Fruit fly (Drosophila melanogaster) whole organism, adult: ENCODE results near the gene CG15772.
A peak's percentile ranks its signal among the peaks of the same experiment; 100 is the strongest.

Experiments used
- CG11617 ChIP-seq: fragments of 200-800 bp; sonication (Bioruptor generic); optimal IDR thresholded peaks from 2 replicates; lab custom pipeline; 2017; ENCODE audit warnings: mild to moderate bottlenecking, missing biosample characterization, missing genetic modification reagents, missing genetic modification characterization
- CG12768 ChIP-seq: fragments of 200-800 bp; sonication (Bioruptor generic); optimal IDR thresholded peaks from 2 replicates; lab custom pipeline; 2017; ENCODE audit warnings: missing biosample characterization, missing genetic modification characterization, mild to moderate bottlenecking, moderate library complexity, missing genetic modification reagents
- CG14711 ChIP-seq: fragments of 200-800 bp; sonication (Bioruptor generic); optimal IDR thresholded peaks from 2 replicates; lab custom pipeline; 2018; ENCODE audit warnings: missing biosample characterization, mild to moderate bottlenecking, missing genetic modification characterization, moderate library complexity
- CG1620 ChIP-seq: fragments of 200-800 bp; sonication (Bioruptor generic); optimal IDR thresholded peaks from 2 replicates; lab custom pipeline; 2016; ENCODE audit warnings: missing biosample characterization, missing genetic modification characterization
- CG33017 ChIP-seq: fragments of 200-800 bp; sonication (Bioruptor generic); optimal IDR thresholded peaks from 2 replicates; lab custom pipeline; 2018; ENCODE audit warnings: missing biosample characterization, mild to moderate bottlenecking, missing genetic modification characterization, moderate library complexity
- CG5204 ChIP-seq: fragments of 200-800 bp; sonication (Bioruptor generic); optimal IDR thresholded peaks from 2 replicates; lab custom pipeline; 2016; ENCODE audit warnings: missing biosample characterization, missing genetic modification characterization
- CG7045 ChIP-seq: fragments of 200-800 bp; sonication (Bioruptor generic); optimal IDR thresholded peaks from 2 replicates; lab custom pipeline; 2017; ENCODE audit warnings: missing biosample characterization, mild to moderate bottlenecking, missing genetic modification characterization
- CG7101 ChIP-seq: fragments of 200-800 bp; sonication (Bioruptor generic); optimal IDR thresholded peaks from 2 replicates; lab custom pipeline; 2018; ENCODE audit warnings: missing biosample characterization, mild to moderate bottlenecking, missing genetic modification characterization, moderate library complexity
- Clk ChIP-seq: fragments of 200-800 bp; sonication (Bioruptor generic); optimal IDR thresholded peaks from 2 replicates; lab custom pipeline; 2017; ENCODE audit warnings: missing biosample characterization, missing genetic modification characterization
- Crg-1 ChIP-seq: fragments of 200-800 bp; sonication (Bioruptor generic); optimal IDR thresholded peaks from 2 replicates; lab custom pipeline; 2016; ENCODE audit warnings: missing biosample characterization, missing genetic modification characterization
- Hr96 ChIP-seq: fragments of 200-800 bp; sonication (Bioruptor generic); optimal IDR thresholded peaks from 2 replicates; lab custom pipeline; 2016; ENCODE audit warnings: missing biosample characterization, missing genetic modification characterization
- Mnt ChIP-seq: fragments of 200-800 bp; sonication (Bioruptor generic); optimal IDR thresholded peaks from 2 replicates; lab custom pipeline; 2016; ENCODE audit warnings: missing biosample characterization, mild to moderate bottlenecking, missing genetic modification characterization
- bab1 ChIP-seq: fragments of 200-800 bp; sonication (Bioruptor generic); optimal IDR thresholded peaks from 3 replicates; lab custom pipeline; 2019; ENCODE audit warnings: missing biosample characterization, mild to moderate bottlenecking, missing genetic modification characterization, moderate library complexity
- cic ChIP-seq: fragments of 200-800 bp; sonication (Bioruptor generic); optimal IDR thresholded peaks from 2 replicates; lab custom pipeline; 2017; ENCODE audit warnings: missing biosample characterization, mild to moderate bottlenecking, missing genetic modification characterization, moderate library complexity
- cnc ChIP-seq, 2 experiments: fragments of >200 bp; optimal IDR thresholded peaks; 2 replicates each; lab custom pipeline; 2017
- kay ChIP-seq: fragments of 200-800 bp; sonication (Bioruptor generic); peaks from one replicate; lab custom pipeline; 2016; ENCODE audit warnings: missing biosample characterization, missing genetic modification characterization, borderline replicate concordance
- ovo ChIP-seq: fragments of 200-800 bp; sonication (Bioruptor generic); optimal IDR thresholded peaks from 2 replicates; lab custom pipeline; 2016; ENCODE audit warnings: missing biosample characterization, missing genetic modification characterization
- pad ChIP-seq: fragments of 200-800 bp; sonication (Bioruptor generic); optimal IDR thresholded peaks from 3 replicates; lab custom pipeline; 2017; ENCODE audit warnings: missing biosample characterization, missing genetic modification characterization, mild to moderate bottlenecking, moderate library complexity, missing genetic modification reagents
- tj ChIP-seq: fragments of 200-800 bp; sonication (Bioruptor generic); optimal IDR thresholded peaks from 3 replicates; lab custom pipeline; 2017; ENCODE audit warnings: missing biosample characterization, mild to moderate bottlenecking, missing genetic modification characterization, moderate library complexity
- toe ChIP-seq: fragments of 200-800 bp; sonication (Bioruptor generic); optimal IDR thresholded peaks from 2 replicates; lab custom pipeline; 2016; ENCODE audit warnings: missing biosample characterization, missing genetic modification characterization

Gene CG15772

dm6 chrX:5715455-5716227, 36.4 kb upstream of the CG15772 start:
- peak; percentile 23 for TF ChIP-seq ovo (GFP tag; lab: Kevin White, UChicago)
- no peak for TF ChIP-seq Hr96 (GFP tag; lab: Kevin White, UChicago)
- no peak for TF ChIP-seq tj (GFP tag; lab: Kevin White, UChicago)
- TF ChIP-seq Clk (GFP tag; lab: Kevin White, UChicago): no peak
- no peak for TF ChIP-seq bab1 (GFP tag; lab: Kevin White, UChicago)
- no peak for TF ChIP-seq Mnt (GFP tag; lab: Kevin White, UChicago)
- no peak for TF ChIP-seq cic
- peak; percentile 23 for TF ChIP-seq CG33017 (tag; lab: Kevin White, UChicago)
- no peak for TF ChIP-seq CG12768 (GFP tag; lab: Kevin White, UChicago)
- TF ChIP-seq pad (GFP tag; lab: Kevin White, UChicago): no peak
- TF ChIP-seq CG11617 (GFP tag; lab: Kevin White, UChicago): peak; percentile 47
- peak; percentile 12 for TF ChIP-seq CG7101
- TF ChIP-seq kay (GFP tag; lab: Kevin White, UChicago): no peak

- TF ChIP-seq CG7101: peak; percentile 3
- TF ChIP-seq CG14711: peak; percentile 2
- no peak for TF ChIP-seq ovo (GFP tag; lab: Kevin White, UChicago)
Measured at dm6 chrX:5717741-5718475, 34.1 kb upstream of the CG15772 start, which contains the start of gene CG33080. CG33080 (minus strand) TSS chrX:5717778.

- TF ChIP-seq Hr96 (GFP tag; lab: Kevin White, UChicago): peak; percentile 45
- TF ChIP-seq bab1 (GFP tag; lab: Kevin White, UChicago): peak; percentile 25
- peak; percentile 59 for TF ChIP-seq CG5204
- TF ChIP-seq CG12768 (GFP tag; lab: Kevin White, UChicago): peak; percentile 91
- TF ChIP-seq CG11617 (GFP tag; lab: Kevin White, UChicago): peak; percentile 87
- TF ChIP-seq cic: peak; percentile 10
- peak; percentile 70 for TF ChIP-seq Clk (GFP tag; lab: Kevin White, UChicago)
- peak; percentile 68 for TF ChIP-seq ovo (GFP tag; lab: Kevin White, UChicago)
- peak; percentile 77 for TF ChIP-seq pad (GFP tag; lab: Kevin White, UChicago)
- TF ChIP-seq CG7101: peak; percentile 95
- TF ChIP-seq CG33017 (tag; lab: Kevin White, UChicago): peak; percentile 90
- TF ChIP-seq CG1620 (GFP tag; lab: Kevin White, UChicago): peak; percentile 8
- TF ChIP-seq cnc (optimal IDR thresholded peaks at IDR 0.05; lab: Kevin White, UChicago): no peak
- peak; percentile 52 for TF ChIP-seq toe (GFP tag; lab: Kevin White, UChicago)
- TF ChIP-seq Mnt (GFP tag; lab: Kevin White, UChicago): peak; percentile 69
- TF ChIP-seq CG14711: peak; percentile 89
- peak; percentile 84 for TF ChIP-seq CG7045
- TF ChIP-seq Crg-1 (GFP tag; lab: Kevin White, UChicago): peak; percentile 41
- TF ChIP-seq kay (GFP tag; lab: Kevin White, UChicago): peak; percentile 64
- TF ChIP-seq tj (GFP tag; lab: Kevin White, UChicago): peak; percentile 62
Measured at dm6 chrX:5718476-5719012, 33.5 kb upstream of the CG15772 start.

- no peak for TF ChIP-seq pad (GFP tag; lab: Kevin White, UChicago)
- TF ChIP-seq Crg-1 (GFP tag; lab: Kevin White, UChicago): no peak
- no peak for TF ChIP-seq CG5204
- no peak for TF ChIP-seq Clk (GFP tag; lab: Kevin White, UChicago)
- no peak for TF ChIP-seq cic
- TF ChIP-seq cnc (optimal IDR thresholded peaks at IDR 0.05; lab: Kevin White, UChicago): no peak
- TF ChIP-seq CG33017 (tag; lab: Kevin White, UChicago): no peak
- TF ChIP-seq toe (GFP tag; lab: Kevin White, UChicago): no peak
- no peak for TF ChIP-seq Mnt (GFP tag; lab: Kevin White, UChicago)
Measured at dm6 chrX:5723577-5723976, 28.5 kb upstream of the CG15772 start.

- TF ChIP-seq Crg-1 (GFP tag; lab: Kevin White, UChicago): no peak
- TF ChIP-seq toe (GFP tag; lab: Kevin White, UChicago): no peak
- TF ChIP-seq CG33017 (tag; lab: Kevin White, UChicago): no peak
- TF ChIP-seq CG7101: no peak
- no peak for TF ChIP-seq Clk (GFP tag; lab: Kevin White, UChicago)
- no peak for TF ChIP-seq CG14711
- no peak for TF ChIP-seq bab1 (GFP tag; lab: Kevin White, UChicago)
- no peak for TF ChIP-seq CG1620 (GFP tag; lab: Kevin White, UChicago)
- TF ChIP-seq pad (GFP tag; lab: Kevin White, UChicago): no peak
- no peak for TF ChIP-seq ovo (GFP tag; lab: Kevin White, UChicago)
- no peak for TF ChIP-seq CG11617 (GFP tag; lab: Kevin White, UChicago)
- no peak for TF ChIP-seq cic
Measured at dm6 chrX:5724151-5724699, 27.8 kb upstream of the CG15772 start.
